Fruit fly (Drosophila melanogaster) whole organism: Measurements from ENCODE around the gene CG9498.

Experiments used
- CG8478 ChIP-seq: fragments of >200 bp; optimal IDR thresholded peaks from 2 replicates; lab custom pipeline; 2018; ENCODE audit warnings: inconsistent platforms
- Dll ChIP-seq: fragments of >200 bp; optimal IDR thresholded peaks from 2 replicates; lab custom pipeline; 2017
- EcR ChIP-seq, 2 experiments: fragments of >200 bp; optimal IDR thresholded peaks; 2 replicates each; lab custom pipeline; 2017; ENCODE audit warnings: missing biosample characterization in 2 of 2, missing genetic modification characterization in 2 of 2, missing genetic modification reagents in 2 of 2
- pan ChIP-seq: fragments of >200 bp; optimal IDR thresholded peaks from 2 replicates; lab custom pipeline; 2017
- psq ChIP-seq: fragments of >200 bp; optimal IDR thresholded peaks from 2 replicates; lab custom pipeline; 2017
- usp ChIP-seq: fragments of >200 bp; optimal IDR thresholded peaks from 2 replicates; lab custom pipeline; 2017; ENCODE audit warnings: missing biosample characterization, missing genetic modification characterization, mixed read lengths

dm6 chr2L:6397149-6397548 lies 46.3 kb upstream of the CG9498 start, which contains the start of gene CG42369:
- no peak for TF ChIP-seq psq (lab: Kevin White, UChicago)
- no peak for TF ChIP-seq usp
- no peak for TF ChIP-seq Dll (lab: Kevin White, UChicago)
- TF ChIP-seq pan (lab: Kevin White, UChicago): no peak
- TF ChIP-seq CG8478: no peak
- no peak for TF ChIP-seq EcR (GFP tag; optimal IDR thresholded peaks at IDR 0.05; lab: Kevin White, UChicago)
